Fruit fly (Drosophila melanogaster) whole organism, prepupa: Measurements from ENCODE around the gene Osi11.

Source experiments
- Blimp-1 ChIP-seq: fragments of 200-800 bp; sonication (Bioruptor generic); optimal IDR thresholded peaks from 3 replicates; lab custom pipeline; 2017; ENCODE audit warnings: missing biosample characterization, missing genetic modification characterization, mild to moderate bottlenecking, moderate library complexity, missing genetic modification reagents
- CG11902 ChIP-seq: fragments of 200-800 bp; sonication (Bioruptor generic); optimal IDR thresholded peaks from 3 replicates; lab custom pipeline; 2016; ENCODE audit warnings: missing biosample characterization, missing genetic modification characterization
- CG1621 ChIP-seq: fragments of 200-800 bp; sonication (Bioruptor generic); optimal IDR thresholded peaks from 3 replicates; lab custom pipeline; 2018; ENCODE audit warnings: missing biosample characterization, mild to moderate bottlenecking, missing genetic modification characterization
- CG3919 ChIP-seq: fragments of 200-800 bp; sonication (Bioruptor generic); optimal IDR thresholded peaks from 3 replicates; lab custom pipeline; 2016; ENCODE audit warnings: missing biosample characterization, missing genetic modification characterization
- CG6276 ChIP-seq: fragments of 200-800 bp; sonication (Bioruptor generic); optimal IDR thresholded peaks from 2 replicates; lab custom pipeline; 2017; ENCODE audit warnings: missing biosample characterization, mild to moderate bottlenecking, missing genetic modification characterization
- CG6808 ChIP-seq: fragments of 200-800 bp; sonication (Bioruptor generic); optimal IDR thresholded peaks from 3 replicates; lab custom pipeline; 2017; ENCODE audit warnings: missing biosample characterization, missing genetic modification characterization, mild to moderate bottlenecking, moderate library complexity, missing genetic modification reagents
- CG6854 ChIP-seq: fragments of 200-800 bp; sonication (Bioruptor generic); optimal IDR thresholded peaks from 2 replicates; lab custom pipeline; 2017; ENCODE audit warnings: missing biosample characterization, mild to moderate bottlenecking, missing genetic modification characterization
- CG7368 ChIP-seq: fragments of 200-800 bp; sonication (Bioruptor generic); optimal IDR thresholded peaks from 3 replicates; lab custom pipeline; 2016; ENCODE audit warnings: missing biosample characterization, missing genetic modification characterization
- CG8632 ChIP-seq: fragments of 200-800 bp; sonication (Bioruptor generic); optimal IDR thresholded peaks from 3 replicates; lab custom pipeline; 2016; ENCODE audit warnings: missing biosample characterization, missing genetic modification characterization
- CG9139 ChIP-seq: fragments of 200-800 bp; sonication (Bioruptor generic); optimal IDR thresholded peaks from 3 replicates; lab custom pipeline; 2017; ENCODE audit warnings: missing biosample characterization, mild to moderate bottlenecking, missing genetic modification characterization
- Eip75B ChIP-seq: fragments of 200-800 bp; sonication (Bioruptor generic); optimal IDR thresholded peaks from 3 replicates; lab custom pipeline; 2016; ENCODE audit warnings: missing biosample characterization, missing genetic modification characterization
- Eip78C ChIP-seq: fragments of 200-800 bp; sonication (Bioruptor generic); peaks from one replicate; lab custom pipeline; 2016; ENCODE audit warnings: missing biosample characterization, missing genetic modification characterization
- Gug ChIP-seq: fragments of 200-800 bp; sonication (Bioruptor generic); IDR thresholded peaks from 2 replicates; pipeline ENCODE4 v1.3.6; 2022; ENCODE audit warnings: missing biosample characterization, missing genetic modification characterization
- Hr38 ChIP-seq: sonication (Bioruptor generic); optimal IDR thresholded peaks from 2 replicates; lab custom pipeline; 2016; ENCODE audit warnings: missing biosample characterization, missing genetic modification characterization
- Sox102F ChIP-seq: fragments of 200-800 bp; sonication (Bioruptor generic); optimal IDR thresholded peaks from 2 replicates; lab custom pipeline; 2016; ENCODE audit warnings: missing biosample characterization, mild to moderate bottlenecking, missing genetic modification characterization
- Sox14 ChIP-seq: fragments of 200-800 bp; sonication (Bioruptor generic); optimal IDR thresholded peaks from 3 replicates; lab custom pipeline; 2016; ENCODE audit warnings: missing biosample characterization, missing genetic modification characterization
- acj6 ChIP-seq: fragments of 200-800 bp; sonication (Bioruptor generic); optimal IDR thresholded peaks from 3 replicates; lab custom pipeline; 2016; ENCODE audit warnings: missing biosample characterization, missing genetic modification characterization
- cyc ChIP-seq: fragments of 200-800 bp; sonication (Bioruptor generic); optimal IDR thresholded peaks from 3 replicates; lab custom pipeline; 2016; ENCODE audit warnings: missing biosample characterization, missing genetic modification characterization
- dac ChIP-seq: fragments of 200-800 bp; sonication (Bioruptor generic); optimal IDR thresholded peaks from 2 replicates; lab custom pipeline; 2017; ENCODE audit warnings: missing biosample characterization, mild to moderate bottlenecking, missing genetic modification characterization
- dsx ChIP-seq: fragments of 200-800 bp; optimal IDR thresholded peaks from 3 replicates; lab custom pipeline; 2019; ENCODE audit warnings: missing biosample characterization, mild to moderate bottlenecking, missing genetic modification characterization, moderate library complexity; ENCODE audit not compliant: poor library complexity, severe bottlenecking
- eg ChIP-seq: fragments of 200-800 bp; sonication (Bioruptor generic); IDR thresholded peaks from 3 replicates; pipeline ENCODE4 v1.3.6; 2022; ENCODE audit warnings: missing biosample characterization, missing genetic modification characterization
- esn ChIP-seq: fragments of 200-800 bp; sonication (Bioruptor generic); optimal IDR thresholded peaks from 2 replicates; lab custom pipeline; 2016; ENCODE audit warnings: missing biosample characterization, mild to moderate bottlenecking, missing genetic modification characterization, moderate library complexity
- fd59A ChIP-seq: fragments of 200-800 bp; sonication (Bioruptor generic); optimal IDR thresholded peaks from 2 replicates; lab custom pipeline; 2017; ENCODE audit warnings: missing biosample characterization, mild to moderate bottlenecking, missing genetic modification characterization, missing genetic modification reagents
- fd85E ChIP-seq: fragments of 200-800 bp; sonication (Bioruptor generic); optimal IDR thresholded peaks from 3 replicates; lab custom pipeline; 2016; ENCODE audit warnings: missing biosample characterization, missing genetic modification characterization
- fkh ChIP-seq: fragments of 200-800 bp; sonication (Bioruptor generic); optimal IDR thresholded peaks from 3 replicates; lab custom pipeline; 2017; ENCODE audit warnings: missing biosample characterization, mild to moderate bottlenecking, missing genetic modification characterization, moderate library complexity
- pdm3 ChIP-seq: fragments of 200-800 bp; sonication (Bioruptor generic); optimal IDR thresholded peaks from 3 replicates; lab custom pipeline; 2016; ENCODE audit warnings: missing biosample characterization, missing genetic modification characterization
- salr ChIP-seq, 2 experiments: fragments of 200-800 bp; sonication (Bioruptor generic); optimal IDR thresholded peaks; 3 replicates each; lab custom pipeline; 2016 to 2018; ENCODE audit warnings: missing biosample characterization in 2 of 2, missing genetic modification characterization in 2 of 2, mild to moderate bottlenecking in 1 of 2
- spab ChIP-seq: fragments of 200-800 bp; sonication (Bioruptor generic); optimal IDR thresholded peaks from 2 replicates; lab custom pipeline; 2017; ENCODE audit warnings: missing biosample characterization, mild to moderate bottlenecking, missing genetic modification characterization, missing genetic modification reagents
- ss ChIP-seq, 2 experiments: fragments of 200-800 bp; sonication (Bioruptor generic); optimal IDR thresholded peaks; 2 replicates in 1 of 2; 3 replicates in 1 of 2; lab custom pipeline; 2017 to 2018; ENCODE audit warnings: mild to moderate bottlenecking in 2 of 2, missing biosample characterization in 2 of 2, missing genetic modification characterization in 2 of 2, moderate library complexity in 1 of 2
- svp ChIP-seq: fragments of 200-800 bp; sonication (Bioruptor generic); peaks from one replicate; lab custom pipeline; 2016; ENCODE audit warnings: missing biosample characterization, missing genetic modification characterization
- topi ChIP-seq: fragments of 200-800 bp; sonication (Bioruptor generic); optimal IDR thresholded peaks from 3 replicates; lab custom pipeline; 2016; ENCODE audit warnings: missing biosample characterization, missing genetic modification characterization
- vri ChIP-seq: fragments of 200-800 bp; sonication (Bioruptor generic); optimal IDR thresholded peaks from 3 replicates; lab custom pipeline; 2016; ENCODE audit warnings: missing biosample characterization, mild to moderate bottlenecking, missing genetic modification characterization

Gene Osi11

DNA sequence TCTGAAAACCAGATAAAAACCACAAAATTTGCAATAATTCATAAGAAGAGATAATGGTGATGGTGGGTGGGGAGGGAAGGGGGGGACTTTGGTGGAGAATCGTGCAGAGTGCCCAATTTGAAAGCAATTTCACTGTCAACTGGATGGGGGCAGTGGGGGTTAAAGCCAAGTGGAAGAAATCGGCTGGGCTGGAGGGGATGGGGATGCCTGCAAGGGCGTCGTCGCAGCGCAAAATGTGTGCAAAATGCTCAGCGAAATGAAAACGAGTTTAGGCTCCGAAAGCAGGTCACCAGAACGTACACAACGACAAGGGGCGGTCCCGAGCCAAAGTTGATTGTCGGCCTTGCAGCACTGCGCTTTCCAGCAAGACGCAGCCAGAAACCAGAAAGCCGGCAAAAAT, 15.7 kb downstream of the Osi11 start:
- TF ChIP-seq CG6854 (GFP tag; lab: Kevin White, UChicago): peak; percentile 89
- no peak for TF ChIP-seq Hr38 (GFP tag; lab: Kevin White, UChicago)
- peak; percentile 96 for TF ChIP-seq Blimp-1 (GFP tag; lab: Kevin White, UChicago)
- no peak for TF ChIP-seq fkh (GFP tag; lab: Kevin White, UChicago)
- TF ChIP-seq fd85E (GFP tag; lab: Kevin White, UChicago): no peak
- TF ChIP-seq CG6808 (GFP tag; lab: Kevin White, UChicago): no peak
- TF ChIP-seq eg (GFP tag; lab: Robert Waterston, UW): no peak
- TF ChIP-seq spab (GFP tag; lab: Kevin White, UChicago): no peak

DNA sequence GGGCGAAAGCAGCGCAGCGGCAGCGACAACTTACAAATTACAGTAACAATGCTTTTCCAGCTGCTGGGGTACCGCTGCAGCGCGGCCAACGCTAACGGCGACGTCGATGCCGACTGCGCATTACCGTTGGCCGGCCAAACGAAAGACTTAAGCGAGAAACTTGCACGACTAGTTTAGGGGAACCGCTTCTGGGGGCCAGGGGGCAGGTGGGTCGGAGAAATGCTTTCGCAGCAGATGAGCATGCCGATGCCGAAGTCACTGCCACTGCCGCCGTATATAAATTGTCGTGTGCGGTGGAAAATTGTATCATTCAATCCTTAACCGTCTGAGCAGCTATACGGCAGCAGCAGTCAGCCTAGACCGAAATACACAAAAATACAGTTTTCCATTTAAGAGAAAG, 19.9 kb downstream of the Osi11 start, which contains the start of gene Osi7:
TSS of gene Osi7 (plus strand) at position 301 of the 400 bp plus-strand sequence.
- TF ChIP-seq CG3919 (GFP tag; lab: Kevin White, UChicago) (no peak), fd59A (no peak), Eip75B (GFP tag; lab: Kevin White, UChicago) (no peak), Eip78C (GFP tag; lab: Kevin White, UChicago) (peak; percentile 20), esn (no peak), ss (GFP tag; optimal IDR thresholded peaks at IDR 0.05; lab: Kevin White, UChicago) (no peak), salr (GFP tag; optimal IDR thresholded peaks at IDR 0.05; lab: Kevin White, UChicago) (no peak), CG9139 (GFP tag; lab: Kevin White, UChicago) (no peak), Sox102F (GFP tag; lab: Kevin White, UChicago) (no peak), svp (no peak), eg (GFP tag; lab: Robert Waterston, UW) (0 out of 3 replicates have a peak, but pooled peaks have one; percentile 9), CG8632 (GFP tag; lab: Kevin White, UChicago) (no peak), CG6854 (GFP tag; lab: Kevin White, UChicago) (no peak), acj6 (no peak), CG1621 (tag; lab: Kevin White, UChicago) (no peak), spab (GFP tag; lab: Kevin White, UChicago) (no peak), Sox14 (GFP tag; lab: Kevin White, UChicago) (no peak)

DNA sequence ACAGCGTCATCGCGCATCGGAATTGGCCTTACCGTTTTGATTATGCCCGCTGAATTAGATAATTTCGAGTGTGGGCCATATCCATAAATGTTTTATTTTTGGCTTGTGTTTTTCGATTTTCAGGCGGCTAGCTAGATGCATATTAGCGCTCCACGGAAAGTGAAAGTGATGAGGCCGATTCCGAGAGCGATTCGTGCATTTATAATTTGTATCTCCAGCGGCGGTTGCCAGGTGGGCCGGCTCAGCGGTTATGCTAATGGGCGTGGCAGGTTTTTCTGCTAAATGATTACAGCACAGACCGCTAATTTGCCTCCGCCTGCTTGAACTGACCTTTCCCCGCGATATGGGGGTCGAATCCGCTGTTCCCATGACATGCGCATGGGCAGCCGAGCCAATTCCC, 23.6 kb downstream of the Osi11 start:
- no peak for TF ChIP-seq CG6854 (GFP tag; lab: Kevin White, UChicago)
- TF ChIP-seq cyc (GFP tag; lab: Kevin White, UChicago): no peak
- no peak for TF ChIP-seq pdm3
- no peak for TF ChIP-seq dac (GFP tag; lab: Kevin White, UChicago)
- no peak for TF ChIP-seq vri (GFP tag; lab: Kevin White, UChicago)
- no peak for TF ChIP-seq CG1621 (tag; lab: Kevin White, UChicago)
- TF ChIP-seq Sox14 (GFP tag; lab: Kevin White, UChicago): no peak
- no peak for TF ChIP-seq CG8632 (GFP tag; lab: Kevin White, UChicago)
- no peak for TF ChIP-seq Eip75B (GFP tag; lab: Kevin White, UChicago)
- TF ChIP-seq dsx (GFP tag; lab: Kevin White, UChicago): no peak
- TF ChIP-seq CG6276: no peak
- TF ChIP-seq Gug (GFP tag; lab: Robert Waterston, UW): no peak
- no peak for TF ChIP-seq CG6808 (GFP tag; lab: Kevin White, UChicago)
- TF ChIP-seq CG11902: no peak
- no peak for TF ChIP-seq topi (GFP tag; lab: Kevin White, UChicago)
- TF ChIP-seq CG7368 (GFP tag; lab: Kevin White, UChicago): no peak
- TF ChIP-seq CG9139 (GFP tag; lab: Kevin White, UChicago): no peak

DNA sequence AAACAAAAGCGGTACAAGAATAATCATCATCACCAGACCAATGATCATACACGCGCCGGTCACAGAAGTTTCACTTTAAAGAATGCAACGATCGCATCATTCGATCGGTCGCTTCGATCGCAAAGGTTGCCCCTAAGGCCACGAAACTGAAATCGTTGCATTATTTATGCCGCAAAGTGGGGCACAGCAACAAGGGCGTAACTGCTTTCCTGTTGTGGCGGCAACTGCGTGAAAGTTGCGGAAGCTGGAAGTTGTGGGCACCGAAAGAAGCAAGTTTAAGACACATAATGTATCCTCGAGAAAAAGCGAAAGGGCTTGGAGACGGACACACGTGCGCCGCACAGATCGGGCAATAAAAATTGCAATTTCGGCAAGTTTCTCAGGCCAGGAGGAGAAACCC, 24.5 kb downstream of the Osi11 start:
- no peak for TF ChIP-seq esn
- no peak for TF ChIP-seq Sox102F (GFP tag; lab: Kevin White, UChicago)
- no peak for TF ChIP-seq fkh (GFP tag; lab: Kevin White, UChicago)
- TF ChIP-seq Blimp-1 (GFP tag; lab: Kevin White, UChicago): peak; percentile 97
- TF ChIP-seq ss (GFP tag; optimal IDR thresholded peaks at IDR 0.05; lab: Kevin White, UChicago): no peak
- peak; percentile 55 for TF ChIP-seq CG6854 (GFP tag; lab: Kevin White, UChicago)
